Fruit fly (Drosophila melanogaster) whole organism, embryonic: ENCODE results near the gene Usp14.
A peak's percentile ranks its signal among the peaks of the same experiment; 100 is the strongest.

Experiments
- Bdp1 ChIP-seq: fragments of 200-800 bp; sonication (Bioruptor generic); optimal IDR thresholded peaks from 3 replicates; lab custom pipeline; 2016; ENCODE audit warnings: missing biosample characterization, missing genetic modification characterization
- CG12659 ChIP-seq: fragments of 200-800 bp; sonication (Bioruptor generic); optimal IDR thresholded peaks from 3 replicates; lab custom pipeline; 2017; ENCODE audit warnings: mild to moderate bottlenecking, missing biosample characterization, missing genetic modification reagents, missing genetic modification characterization
- CG13287 ChIP-seq: fragments of 200-800 bp; sonication (Bioruptor generic); IDR thresholded peaks from 2 replicates; pipeline ENCODE4 v1.3.6; 2022; ENCODE audit warnings: missing biosample characterization, missing genetic modification characterization; ENCODE audit not compliant: partially characterized antibody
- CG15479 ChIP-seq: fragments of 200-800 bp; sonication (Bioruptor generic); optimal IDR thresholded peaks from 3 replicates; lab custom pipeline; 2019; ENCODE audit warnings: missing biosample characterization, mild to moderate bottlenecking, missing genetic modification characterization, moderate library complexity
- CG15601 ChIP-seq: fragments of 200-800 bp; sonication (Bioruptor generic); optimal IDR thresholded peaks from 3 replicates; lab custom pipeline; 2019; ENCODE audit warnings: missing biosample characterization, mild to moderate bottlenecking, missing genetic modification characterization, moderate library complexity
- CG1603 ChIP-seq: fragments of 200-800 bp; sonication (Bioruptor generic); optimal IDR thresholded peaks from 2 replicates; lab custom pipeline; 2019; ENCODE audit warnings: missing biosample characterization, mild to moderate bottlenecking, missing genetic modification characterization, moderate library complexity
- CG2199 ChIP-seq: fragments of 200-800 bp; sonication (Bioruptor generic); IDR thresholded peaks from 3 replicates; pipeline ENCODE4 v1.3.6; 2022; ENCODE audit warnings: missing biosample characterization, missing genetic modification characterization
- CG2202 ChIP-seq: fragments of 200-800 bp; sonication (Bioruptor generic); optimal IDR thresholded peaks from 2 replicates; lab custom pipeline; 2018; ENCODE audit warnings: missing biosample characterization, mild to moderate bottlenecking, missing genetic modification characterization
- CG30020 ChIP-seq: fragments of 200-800 bp; optimal IDR thresholded peaks from 2 replicates; lab custom pipeline; 2019; ENCODE audit warnings: missing biosample characterization, mild to moderate bottlenecking, missing genetic modification characterization, moderate library complexity
- CG3065 ChIP-seq: fragments of 200-800 bp; sonication (Bioruptor generic); optimal IDR thresholded peaks from 2 replicates; lab custom pipeline; 2016; ENCODE audit warnings: missing biosample characterization, missing genetic modification characterization
- CG3163 ChIP-seq: fragments of 200-800 bp; sonication (Bioruptor generic); optimal IDR thresholded peaks from 3 replicates; lab custom pipeline; 2016; ENCODE audit warnings: missing biosample characterization, missing genetic modification characterization
- CG3847 ChIP-seq: fragments of 200-800 bp; sonication (Bioruptor generic); IDR thresholded peaks from 2 replicates; pipeline ENCODE4 v1.3.6; 2022; ENCODE audit warnings: missing biosample characterization, missing genetic modification characterization
- CG6683 ChIP-seq: fragments of 200-800 bp; sonication (Bioruptor generic); optimal IDR thresholded peaks from 2 replicates; lab custom pipeline; 2017; ENCODE audit warnings: missing biosample characterization, mild to moderate bottlenecking, missing genetic modification characterization, missing genetic modification reagents
- CG7963 ChIP-seq: fragments of 200-800 bp; sonication (Bioruptor generic); IDR thresholded peaks from 3 replicates; pipeline ENCODE4 v1.3.6; 2022; ENCODE audit warnings: missing biosample characterization, missing genetic modification characterization; ENCODE audit not compliant: partially characterized antibody
- CG7987 ChIP-seq: fragments of 200-800 bp; sonication (Bioruptor generic); optimal IDR thresholded peaks from 2 replicates; lab custom pipeline; 2018; ENCODE audit warnings: missing biosample characterization, mild to moderate bottlenecking, missing genetic modification characterization, moderate library complexity
- CG9817 ChIP-seq: fragments of 200-800 bp; sonication (Bioruptor generic); optimal IDR thresholded peaks from 2 replicates; lab custom pipeline; 2018; ENCODE audit warnings: missing biosample characterization, mild to moderate bottlenecking, missing genetic modification characterization, moderate library complexity
- CHES-1-like ChIP-seq: fragments of 200-800 bp; sonication (Bioruptor generic); optimal IDR thresholded peaks from 2 replicates; lab custom pipeline; 2016; ENCODE audit warnings: missing biosample characterization, missing genetic modification characterization
- Dp ChIP-seq: fragments of 200-800 bp; sonication (Bioruptor generic); optimal IDR thresholded peaks from 2 replicates; lab custom pipeline; 2018; ENCODE audit warnings: missing biosample characterization, mild to moderate bottlenecking, missing genetic modification characterization, moderate library complexity
- Eip74EF ChIP-seq, 2 experiments: fragments of 200-800 bp in 1 of 2; fragments of >200 bp in 1 of 2; sonication (Bioruptor generic) in 1 of 2; optimal IDR thresholded peaks; 2 replicates each; lab custom pipeline; 2017 to 2019; ENCODE audit warnings: missing biosample characterization in 2 of 2, missing genetic modification characterization in 2 of 2, mild to moderate bottlenecking in 1 of 2, moderate library complexity in 1 of 2
- Elba2 ChIP-seq: fragments of 200-800 bp; sonication (Bioruptor generic); optimal IDR thresholded peaks from 3 replicates; lab custom pipeline; 2016; ENCODE audit warnings: missing biosample characterization, missing genetic modification characterization
- Fer3 ChIP-seq: fragments of 200-800 bp; sonication (Bioruptor generic); optimal IDR thresholded peaks from 2 replicates; lab custom pipeline; 2018; ENCODE audit warnings: missing biosample characterization, mild to moderate bottlenecking, missing genetic modification characterization, moderate library complexity
- HLH54F ChIP-seq: fragments of 200-800 bp; sonication (Bioruptor generic); optimal IDR thresholded peaks from 3 replicates; lab custom pipeline; 2016; ENCODE audit warnings: missing biosample characterization, missing genetic modification characterization
- Hsf ChIP-seq: fragments of 200-800 bp; sonication (Bioruptor generic); optimal IDR thresholded peaks from 3 replicates; lab custom pipeline; 2016; ENCODE audit warnings: missing biosample characterization, missing genetic modification characterization
- Lpt ChIP-seq: fragments of >200 bp; optimal IDR thresholded peaks from 2 replicates; lab custom pipeline; 2018; ENCODE audit warnings: missing biosample characterization, missing genetic modification characterization
- MESR4 ChIP-seq: fragments of 200-800 bp; sonication (Bioruptor generic); optimal IDR thresholded peaks from 2 replicates; lab custom pipeline; 2018; ENCODE audit warnings: missing biosample characterization, mild to moderate bottlenecking, missing genetic modification characterization, moderate library complexity
- Mrtf ChIP-seq: fragments of 200-800 bp; sonication (Bioruptor generic); IDR thresholded peaks from 3 replicates; pipeline ENCODE4 v1.3.6; 2022; ENCODE audit warnings: missing biosample characterization, missing genetic modification characterization
- NfI ChIP-seq: fragments of 200-800 bp; sonication (Bioruptor generic); optimal IDR thresholded peaks from 3 replicates; lab custom pipeline; 2018; ENCODE audit warnings: missing biosample characterization, mild to moderate bottlenecking, missing genetic modification characterization, moderate library complexity
- bowl ChIP-seq: fragments of 200-800 bp; sonication (Bioruptor generic); IDR thresholded peaks from 2 replicates; pipeline ENCODE4 v1.3.6; 2022; ENCODE audit warnings: missing biosample characterization, missing genetic modification characterization
- chinmo ChIP-seq: fragments of 200-800 bp; sonication (Bioruptor generic); IDR thresholded peaks from 4 replicates; pipeline ENCODE4 v1.3.6; 2022; ENCODE audit warnings: missing biosample characterization, missing genetic modification characterization; ENCODE audit not compliant: partially characterized antibody
- ftz-f1 ChIP-seq: fragments of 200-800 bp; sonication (Bioruptor generic); optimal IDR thresholded peaks from 2 replicates; lab custom pipeline; 2016; ENCODE audit warnings: missing biosample characterization, missing genetic modification characterization
- gcm2 ChIP-seq: fragments of 200-800 bp; sonication (Bioruptor generic); optimal IDR thresholded peaks from 2 replicates; lab custom pipeline; 2016; ENCODE audit warnings: missing biosample characterization, missing genetic modification characterization
- gfzf ChIP-seq: fragments of 200-800 bp; sonication (Bioruptor generic); optimal IDR thresholded peaks from 2 replicates; lab custom pipeline; 2016; ENCODE audit warnings: missing biosample characterization, mild to moderate bottlenecking, missing genetic modification characterization, moderate library complexity
- gro ChIP-seq: fragments of 200-800 bp; sonication (Bioruptor generic); optimal IDR thresholded peaks from 2 replicates; lab custom pipeline; 2016; ENCODE audit warnings: missing biosample characterization, missing genetic modification characterization
- gsb ChIP-seq: fragments of 200-800 bp; sonication (Bioruptor generic); IDR thresholded peaks from 2 replicates; pipeline ENCODE4 v1.3.6; 2022; ENCODE audit warnings: missing biosample characterization, missing genetic modification characterization
- gsb-n ChIP-seq: fragments of 200-800 bp; sonication (Bioruptor generic); optimal IDR thresholded peaks from 3 replicates; lab custom pipeline; 2018; ENCODE audit warnings: missing biosample characterization, mild to moderate bottlenecking, missing genetic modification characterization
- hb ChIP-seq: fragments of 200-800 bp; sonication (Bioruptor generic); IDR thresholded peaks from 3 replicates; pipeline ENCODE4 v1.3.6; 2022; ENCODE audit warnings: missing biosample characterization, missing genetic modification characterization; ENCODE audit not compliant: partially characterized antibody
- mirr ChIP-seq: fragments of 200-800 bp; sonication (Bioruptor generic); optimal IDR thresholded peaks from 3 replicates; lab custom pipeline; 2018; ENCODE audit warnings: missing biosample characterization, mild to moderate bottlenecking, missing genetic modification characterization
- mld ChIP-seq: fragments of 200-800 bp; sonication (Bioruptor generic); IDR thresholded peaks from 3 replicates; pipeline ENCODE4 v1.3.6; 2022; ENCODE audit warnings: missing biosample characterization, missing genetic modification characterization; ENCODE audit not compliant: partially characterized antibody
- nom ChIP-seq: fragments of 200-800 bp; sonication (Bioruptor generic); optimal IDR thresholded peaks from 2 replicates; lab custom pipeline; 2017; ENCODE audit warnings: missing biosample characterization, missing genetic modification characterization, mild to moderate bottlenecking, moderate library complexity, missing genetic modification reagents
- p53 ChIP-seq: fragments of 200-800 bp; sonication (Bioruptor generic); optimal IDR thresholded peaks from 2 replicates; lab custom pipeline; 2016; ENCODE audit warnings: missing biosample characterization, missing genetic modification characterization
- peb ChIP-seq: fragments of 200-800 bp; sonication (Bioruptor generic); IDR thresholded peaks from 2 replicates; pipeline ENCODE4 v1.3.6; 2022; ENCODE audit warnings: missing biosample characterization, missing genetic modification characterization
- seq ChIP-seq: fragments of 200-800 bp; sonication (Bioruptor generic); IDR thresholded peaks from 2 replicates; pipeline ENCODE4 v1.3.6; 2022; ENCODE audit warnings: missing biosample characterization, missing genetic modification characterization
- stc ChIP-seq: fragments of 200-800 bp; sonication (Bioruptor generic); IDR thresholded peaks from 2 replicates; pipeline ENCODE4 v1.3.6; 2022; ENCODE audit warnings: missing biosample characterization, missing genetic modification characterization
- stwl ChIP-seq: fragments of 200-800 bp; sonication (Bioruptor generic); optimal IDR thresholded peaks from 3 replicates; lab custom pipeline; 2018; ENCODE audit warnings: missing biosample characterization, mild to moderate bottlenecking, missing genetic modification characterization, moderate library complexity
- usp ChIP-seq: fragments of >200 bp; optimal IDR thresholded peaks from 2 replicates; lab custom pipeline; 2017; ENCODE audit warnings: missing biosample characterization, missing genetic modification characterization
- vvl ChIP-seq: fragments of 200-800 bp; sonication (Bioruptor generic); IDR thresholded peaks from 2 replicates; pipeline ENCODE4 v1.3.6; 2022; ENCODE audit warnings: missing biosample characterization, missing genetic modification characterization

Gene Usp14

dm6 chr2L:10266511-10266910, 47.7 kb downstream of the Usp14 start, which contains the start of gene CG4953 (continued):
- TF ChIP-seq CG9817 (no peak), CG13287 (no peak; the same call in 1 of the 2 replicates), CG2202 (no peak), vvl (GFP tag; lab: Robert Waterston, UW) (no peak), CG12659 (GFP tag; lab: Kevin White, UChicago) (peak; percentile 4), CG7963 (no peak), usp (GFP tag; lab: Kevin White, UChicago) (no peak), HLH54F (no peak), mirr (GFP tag; lab: Kevin White, UChicago) (no peak), CG3163 (no peak), nom (GFP tag; lab: Kevin White, UChicago) (no peak), gsb-n (no peak), Dp (peak; percentile 14), gfzf (GFP tag; lab: Kevin White, UChicago) (peak; percentile 67), hb (GFP tag; lab: Robert Waterston, UW) (no peak), CG1603 (tag; lab: Kevin White, UChicago) (peak; percentile 3), NfI (GFP tag; lab: Kevin White, UChicago) (no peak), CG7987 (no peak), CHES-1-like (GFP tag; lab: Kevin White, UChicago) (no peak), Lpt (no peak), ftz-f1 (GFP tag; lab: Kevin White, UChicago) (no peak), stwl (tag; lab: Kevin White, UChicago) (peak; percentile 32), gro (GFP tag; lab: Kevin White, UChicago) (no peak), CG6683 (GFP tag; lab: Kevin White, UChicago) (no peak), gcm2 (GFP tag; lab: Kevin White, UChicago) (no peak), Fer3 (tag; lab: Kevin White, UChicago) (no peak), CG30020 (tag; lab: Kevin White, UChicago) (peak; percentile 65), Hsf (GFP tag; lab: Kevin White, UChicago) (no peak), Mrtf (GFP tag; lab: Robert Waterston, UW) (no peak), bowl (no peak), seq (GFP tag; lab: Robert Waterston, UW) (no peak), CG3847 (GFP tag; lab: Robert Waterston, UW) (no peak), chinmo (GFP tag; lab: Robert Waterston, UW) (no peak), CG15601 (tag; lab: Kevin White, UChicago) (no peak), Eip74EF (GFP tag; optimal IDR thresholded peaks at IDR 0.05; lab: Kevin White, UChicago) (no peak), gsb (GFP tag; lab: Robert Waterston, UW) (no peak), peb (GFP tag; lab: Robert Waterston, UW) (no peak), p53 (GFP tag; lab: Kevin White, UChicago) (no peak), CG2199 (GFP tag; lab: Robert Waterston, UW) (no peak), CG3065 (GFP tag; lab: Kevin White, UChicago) (no peak), Elba2 (no peak), CG15479 (GFP tag; lab: Kevin White, UChicago) (no peak), mld (GFP tag; lab: Robert Waterston, UW) (no peak), MESR4 (GFP tag; lab: Kevin White, UChicago) (peak; percentile 33), stc (no peak), Bdp1 (no peak)
